Worm (Caenorhabditis elegans) whole organism, young adult: Measurements from ENCODE around the gene C07A9.13.

Experiments
- B0035.1 ChIP-seq: sonication (generic microtip); optimal IDR thresholded peaks from 2 replicates; lab custom pipeline; 2016; ENCODE audit warnings: missing genetic modification characterization, mild to moderate bottlenecking, missing compliant biosample characterization, missing genotype, missing genetic modification reagents
- ama-1 ChIP-seq, 3 experiments: fragments of 150-350 bp in 1 of 3; sonication (generic microtip) in 2 of 3; optimal IDR thresholded peaks; 2 replicates each; lab custom pipeline; 2014 to 2018; ENCODE audit warnings: missing biosample characterization in 2 of 3, missing genetic modification characterization in 2 of 3, missing genetic modification reagents in 2 of 3
- egl-44 ChIP-seq: fragments of 200-800 bp; sonication (Bioruptor generic); IDR thresholded peaks from 2 replicates; pipeline ENCODE4 v1.3.6; 2022; ENCODE audit warnings: missing genetic modification reagents, missing genetic modification characterization, missing compliant biosample characterization
- lin-54 ChIP-seq: fragments of 200-800 bp; sonication (Bioruptor generic); optimal IDR thresholded peaks from 2 replicates; lab custom pipeline; 2018; ENCODE audit warnings: mild to moderate bottlenecking, missing genetic modification characterization, missing compliant biosample characterization
- madf-6 ChIP-seq: fragments of 200-800 bp; sonication (Bioruptor generic); IDR thresholded peaks from 2 replicates; pipeline ENCODE4 v1.3.6; 2022; ENCODE audit warnings: missing genetic modification reagents, missing genetic modification characterization, missing compliant biosample characterization
- nhr-90 ChIP-seq: sonication (generic microtip); optimal IDR thresholded peaks from 2 replicates; lab custom pipeline; 2016; ENCODE audit warnings: missing genotype, mild to moderate bottlenecking, missing genetic modification characterization, missing compliant biosample characterization
- pbrm-1 ChIP-seq: fragments of 200-800 bp; sonication (Bioruptor generic); IDR thresholded peaks from 2 replicates; pipeline ENCODE4 v1.3.6; 2022; ENCODE audit warnings: missing genetic modification reagents, missing genetic modification characterization, missing compliant biosample characterization
- somi-1 ChIP-seq: fragments of 200-800 bp; sonication (Bioruptor generic); optimal IDR thresholded peaks from 2 replicates; lab custom pipeline; 2018; ENCODE audit warnings: mild to moderate bottlenecking, missing genetic modification characterization, missing compliant biosample characterization
- zim-3 ChIP-seq: sonication (generic microtip); optimal IDR thresholded peaks from 2 replicates; lab custom pipeline; 2017; ENCODE audit warnings: mild to moderate bottlenecking, missing genetic modification characterization, moderate library complexity, missing compliant biosample characterization

DNA sequence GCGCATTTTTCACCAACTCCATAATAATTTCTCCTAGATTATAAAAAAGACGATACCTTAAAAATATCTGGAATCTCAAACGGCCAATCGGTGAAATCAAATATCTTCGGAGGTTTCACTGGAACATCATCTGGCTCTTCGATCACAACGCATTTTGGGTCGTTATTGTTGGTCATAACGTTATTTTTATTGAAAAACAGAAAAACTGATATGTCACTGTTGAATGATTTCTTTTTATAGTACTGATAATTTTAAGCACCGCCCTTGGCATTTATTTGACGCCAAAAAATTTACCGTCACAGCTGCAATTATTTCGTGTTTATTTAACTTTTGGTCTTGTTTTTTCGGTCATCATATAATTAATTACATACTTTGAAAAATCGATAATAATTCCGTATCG, 8.9 kb upstream of the C07A9.13 start, which contains the start of gene best-5:
- TF ChIP-seq zim-3 (tag; lab: Kevin White, UChicago) (no peak), ama-1 (optimal IDR thresholded peaks at IDR 0.05; lab: Kevin White, UChicago) (no peak), ama-1 (GFP tag; optimal IDR thresholded peaks at IDR 0.05; lab: Kevin White, UChicago) (no peak), B0035.1 (tag; lab: Kevin White, UChicago) (no peak), pbrm-1 (GFP tag; lab: Robert Waterston, UW) (no peak), lin-54 (GFP tag; lab: Kevin White, UChicago) (no peak), egl-44 (GFP tag; lab: Robert Waterston, UW) (no peak), nhr-90 (tag; lab: Kevin White, UChicago) (no peak), madf-6 (no peak), somi-1 (no peak)
